Worm (Caenorhabditis elegans) whole organism, early embryonic: ENCODE data around the gene Y55B1AR.4.

Experiments used
- B0310.2 ChIP-seq: sonication (generic microtip); optimal IDR thresholded peaks from 2 replicates; lab custom pipeline; 2016; ENCODE audit warnings: mild to moderate bottlenecking, missing genetic modification characterization, missing compliant biosample characterization
- F13C5.2 ChIP-seq: sonication (generic microtip); optimal IDR thresholded peaks from 2 replicates; lab custom pipeline; 2017; ENCODE audit warnings: mild to moderate bottlenecking, missing genetic modification characterization, inconsistent platforms, missing compliant biosample characterization
- aly-1 ChIP-seq: sonication (generic microtip); optimal IDR thresholded peaks from 2 replicates; lab custom pipeline; 2016; ENCODE audit warnings: missing genetic modification characterization, missing compliant biosample characterization
- ama-1 ChIP-seq: fragments of 150-350 bp; optimal IDR thresholded peaks from 2 replicates; lab custom pipeline; 2014
- ceh-36 ChIP-seq: sonication (generic microtip); optimal IDR thresholded peaks from 2 replicates; lab custom pipeline; 2016; ENCODE audit warnings: missing genetic modification characterization, inconsistent platforms, missing compliant biosample characterization
- flt-1 ChIP-seq: fragments of 200-800 bp; sonication (Bioruptor generic); IDR thresholded peaks from 2 replicates; pipeline ENCODE4 v1.3.6; 2022; ENCODE audit warnings: missing genetic modification characterization, missing compliant biosample characterization
- pes-1 ChIP-seq: fragments of 200-800 bp; sonication (Bioruptor generic); IDR thresholded peaks from 2 replicates; pipeline ENCODE4 v1.3.6; 2022; ENCODE audit warnings: missing genetic modification reagents, missing genetic modification characterization, missing compliant biosample characterization
- sea-1 ChIP-seq: fragments of 200-800 bp; sonication (Bioruptor generic); conservative IDR thresholded peaks from 2 replicates; pipeline ENCODE4 v1.3.6; 2022; ENCODE audit warnings: missing genetic modification characterization, missing compliant biosample characterization
- tbx-37 ChIP-seq: fragments of 200-800 bp; sonication (Bioruptor generic); conservative IDR thresholded peaks from 2 replicates; pipeline ENCODE4 v1.3.6; 2022; ENCODE audit warnings: missing genetic modification reagents, missing genetic modification characterization, missing compliant biosample characterization
- tra-4 ChIP-seq: sonication (generic microtip); optimal IDR thresholded peaks from 2 replicates; lab custom pipeline; 2017; ENCODE audit warnings: missing genetic modification characterization, missing compliant biosample characterization

- TF ChIP-seq aly-1 (tag; lab: Kevin White, UChicago), result no peak
- no peak for TF ChIP-seq tra-4 (tag; lab: Kevin White, UChicago)
- no peak for TF ChIP-seq flt-1 (GFP tag; lab: Robert Waterston, UW)
- no peak for TF ChIP-seq ama-1 (lab: Kevin White, UChicago)
- TF ChIP-seq sea-1 (GFP tag; lab: Robert Waterston, UW), result no peak
- TF ChIP-seq pes-1 (GFP tag; lab: Robert Waterston, UW), result no peak
- no peak for TF ChIP-seq ceh-36 (tag; lab: Kevin White, UChicago)
- TF ChIP-seq B0310.2, result no peak
- TF ChIP-seq F13C5.2 (tag; lab: Kevin White, UChicago), result no peak
- TF ChIP-seq tbx-37, result no peak
Observed at ce11 chrIII:641759-642158, 36.4 kb upstream of the Y55B1AR.4 start, which contains the start of gene W06E11.1.
